Fruit fly (Drosophila melanogaster) whole organism, prepupa: ENCODE measurements around the gene CG4301.
A peak's percentile ranks its signal among the peaks of the same experiment; 100 is the strongest.

ENCODE experiments used
- Blimp-1 ChIP-seq: fragments of 200-800 bp; sonication (Bioruptor generic); optimal IDR thresholded peaks from 3 replicates; lab custom pipeline; 2017; ENCODE audit warnings: missing biosample characterization, missing genetic modification characterization, mild to moderate bottlenecking, moderate library complexity, missing genetic modification reagents
- CG10669 ChIP-seq: fragments of 200-800 bp; sonication (Bioruptor generic); optimal IDR thresholded peaks from 3 replicates; lab custom pipeline; 2018; ENCODE audit warnings: missing biosample characterization, mild to moderate bottlenecking, missing genetic modification characterization, moderate library complexity
- CG11762 ChIP-seq: fragments of 200-800 bp; sonication (Bioruptor generic); optimal IDR thresholded peaks from 3 replicates; lab custom pipeline; 2016; ENCODE audit warnings: missing biosample characterization, missing genetic modification characterization; ENCODE audit not compliant: insufficient read depth
- CG11902 ChIP-seq: fragments of 200-800 bp; sonication (Bioruptor generic); optimal IDR thresholded peaks from 3 replicates; lab custom pipeline; 2016; ENCODE audit warnings: missing biosample characterization, missing genetic modification characterization
- CG1621 ChIP-seq: fragments of 200-800 bp; sonication (Bioruptor generic); optimal IDR thresholded peaks from 3 replicates; lab custom pipeline; 2018; ENCODE audit warnings: missing biosample characterization, mild to moderate bottlenecking, missing genetic modification characterization
- CG3032 ChIP-seq: fragments of 200-800 bp; optimal IDR thresholded peaks from 2 replicates; lab custom pipeline; 2019; ENCODE audit warnings: missing biosample characterization, mild to moderate bottlenecking, missing genetic modification characterization, moderate library complexity
- CG31627 ChIP-seq: fragments of 200-800 bp; sonication (Bioruptor generic); optimal IDR thresholded peaks from 3 replicates; lab custom pipeline; 2016; ENCODE audit warnings: missing biosample characterization, missing genetic modification characterization
- CG32006 ChIP-seq: fragments of 200-800 bp; sonication (Bioruptor generic); optimal IDR thresholded peaks from 3 replicates; lab custom pipeline; 2017; ENCODE audit warnings: missing biosample characterization, mild to moderate bottlenecking, missing genetic modification characterization
- CG34406 ChIP-seq: fragments of 200-800 bp; sonication (Bioruptor generic); optimal IDR thresholded peaks from 3 replicates; lab custom pipeline; 2016; ENCODE audit warnings: missing biosample characterization, missing genetic modification characterization
- CG3919 ChIP-seq: fragments of 200-800 bp; sonication (Bioruptor generic); optimal IDR thresholded peaks from 3 replicates; lab custom pipeline; 2016; ENCODE audit warnings: missing biosample characterization, missing genetic modification characterization
- CG4318 ChIP-seq: fragments of 200-800 bp; sonication (Bioruptor generic); optimal IDR thresholded peaks from 3 replicates; lab custom pipeline; 2017; ENCODE audit warnings: missing biosample characterization, mild to moderate bottlenecking, missing genetic modification characterization
- CG6163 ChIP-seq: fragments of 200-800 bp; sonication (Bioruptor generic); IDR thresholded peaks from 3 replicates; pipeline ENCODE4 v1.3.6; 2022; ENCODE audit warnings: missing biosample characterization, missing genetic modification characterization
- CG6792 ChIP-seq: fragments of 200-800 bp; sonication (Bioruptor generic); optimal IDR thresholded peaks from 3 replicates; lab custom pipeline; 2016; ENCODE audit warnings: missing biosample characterization, missing genetic modification characterization
- CG6808 ChIP-seq: fragments of 200-800 bp; sonication (Bioruptor generic); optimal IDR thresholded peaks from 3 replicates; lab custom pipeline; 2017; ENCODE audit warnings: missing biosample characterization, missing genetic modification characterization, mild to moderate bottlenecking, moderate library complexity, missing genetic modification reagents
- CG6854 ChIP-seq: fragments of 200-800 bp; sonication (Bioruptor generic); optimal IDR thresholded peaks from 2 replicates; lab custom pipeline; 2017; ENCODE audit warnings: missing biosample characterization, mild to moderate bottlenecking, missing genetic modification characterization
- CG7368 ChIP-seq: fragments of 200-800 bp; sonication (Bioruptor generic); optimal IDR thresholded peaks from 3 replicates; lab custom pipeline; 2016; ENCODE audit warnings: missing biosample characterization, missing genetic modification characterization
- CG8119 ChIP-seq: fragments of 200-800 bp; sonication (Bioruptor generic); IDR thresholded peaks from 3 replicates; pipeline ENCODE4 v1.3.6; 2022; ENCODE audit warnings: missing biosample characterization, missing genetic modification characterization
- CG8632 ChIP-seq: fragments of 200-800 bp; sonication (Bioruptor generic); optimal IDR thresholded peaks from 3 replicates; lab custom pipeline; 2016; ENCODE audit warnings: missing biosample characterization, missing genetic modification characterization
- CG9139 ChIP-seq: fragments of 200-800 bp; sonication (Bioruptor generic); optimal IDR thresholded peaks from 3 replicates; lab custom pipeline; 2017; ENCODE audit warnings: missing biosample characterization, mild to moderate bottlenecking, missing genetic modification characterization
- Eip75B ChIP-seq: fragments of 200-800 bp; sonication (Bioruptor generic); optimal IDR thresholded peaks from 3 replicates; lab custom pipeline; 2016; ENCODE audit warnings: missing biosample characterization, missing genetic modification characterization
- Eip78C ChIP-seq: fragments of 200-800 bp; sonication (Bioruptor generic); peaks from one replicate; lab custom pipeline; 2016; ENCODE audit warnings: missing biosample characterization, missing genetic modification characterization
- Ets21C ChIP-seq: fragments of 200-800 bp; sonication (Bioruptor generic); optimal IDR thresholded peaks from 3 replicates; lab custom pipeline; 2016; ENCODE audit warnings: missing biosample characterization, missing genetic modification characterization
- Ets96B ChIP-seq: fragments of 200-800 bp; optimal IDR thresholded peaks from 2 replicates; lab custom pipeline; 2019; ENCODE audit warnings: missing biosample characterization, mild to moderate bottlenecking, missing genetic modification characterization, moderate library complexity
- Hr39 ChIP-seq: fragments of 200-800 bp; sonication (Bioruptor generic); optimal IDR thresholded peaks from 2 replicates; lab custom pipeline; 2016; ENCODE audit warnings: missing biosample characterization, missing genetic modification characterization
- Hr4 ChIP-seq: fragments of 200-800 bp; sonication (Bioruptor generic); optimal IDR thresholded peaks from 3 replicates; lab custom pipeline; 2016; ENCODE audit warnings: missing biosample characterization, missing genetic modification characterization
- Lpt ChIP-seq: fragments of 200-800 bp; sonication (Bioruptor generic); optimal IDR thresholded peaks from 3 replicates; lab custom pipeline; 2016; ENCODE audit warnings: missing biosample characterization, missing genetic modification characterization
- Met ChIP-seq: fragments of 200-800 bp; sonication (Bioruptor generic); optimal IDR thresholded peaks from 3 replicates; lab custom pipeline; 2016; ENCODE audit warnings: missing biosample characterization, missing genetic modification characterization
- OdsH ChIP-seq: fragments of 200-800 bp; sonication (Bioruptor generic); optimal IDR thresholded peaks from 3 replicates; lab custom pipeline; 2016; ENCODE audit warnings: missing biosample characterization, missing genetic modification characterization
- Smox ChIP-seq: fragments of 200-800 bp; sonication (Bioruptor generic); optimal IDR thresholded peaks from 3 replicates; lab custom pipeline; 2016; ENCODE audit warnings: missing biosample characterization, missing genetic modification characterization
- Sox102F ChIP-seq: fragments of 200-800 bp; sonication (Bioruptor generic); optimal IDR thresholded peaks from 2 replicates; lab custom pipeline; 2016; ENCODE audit warnings: missing biosample characterization, mild to moderate bottlenecking, missing genetic modification characterization
- Sox14 ChIP-seq: fragments of 200-800 bp; sonication (Bioruptor generic); optimal IDR thresholded peaks from 3 replicates; lab custom pipeline; 2016; ENCODE audit warnings: missing biosample characterization, missing genetic modification characterization
- Sox15 ChIP-seq: fragments of 200-800 bp; sonication (Bioruptor generic); optimal IDR thresholded peaks from 3 replicates; lab custom pipeline; 2016; ENCODE audit warnings: missing biosample characterization, missing genetic modification characterization
- achi ChIP-seq: fragments of 200-800 bp; sonication (Bioruptor generic); optimal IDR thresholded peaks from 3 replicates; lab custom pipeline; 2016; ENCODE audit warnings: missing biosample characterization, missing genetic modification characterization
- acj6 ChIP-seq: fragments of 200-800 bp; sonication (Bioruptor generic); optimal IDR thresholded peaks from 3 replicates; lab custom pipeline; 2016; ENCODE audit warnings: missing biosample characterization, missing genetic modification characterization
- dac ChIP-seq: fragments of 200-800 bp; sonication (Bioruptor generic); optimal IDR thresholded peaks from 2 replicates; lab custom pipeline; 2017; ENCODE audit warnings: missing biosample characterization, mild to moderate bottlenecking, missing genetic modification characterization
- eg ChIP-seq: fragments of 200-800 bp; sonication (Bioruptor generic); IDR thresholded peaks from 3 replicates; pipeline ENCODE4 v1.3.6; 2022; ENCODE audit warnings: missing biosample characterization, missing genetic modification characterization
- fd59A ChIP-seq: fragments of 200-800 bp; sonication (Bioruptor generic); optimal IDR thresholded peaks from 2 replicates; lab custom pipeline; 2017; ENCODE audit warnings: missing biosample characterization, mild to moderate bottlenecking, missing genetic modification characterization, missing genetic modification reagents
- fd85E ChIP-seq: fragments of 200-800 bp; sonication (Bioruptor generic); optimal IDR thresholded peaks from 3 replicates; lab custom pipeline; 2016; ENCODE audit warnings: missing biosample characterization, missing genetic modification characterization
- lz ChIP-seq: fragments of 200-800 bp; sonication (Bioruptor generic); optimal IDR thresholded peaks from 3 replicates; lab custom pipeline; 2016; ENCODE audit warnings: missing biosample characterization, missing genetic modification characterization
- net ChIP-seq: fragments of 200-800 bp; sonication (Bioruptor generic); optimal IDR thresholded peaks from 3 replicates; lab custom pipeline; 2016; ENCODE audit warnings: missing biosample characterization, missing genetic modification characterization
- pdm3 ChIP-seq: fragments of 200-800 bp; sonication (Bioruptor generic); optimal IDR thresholded peaks from 3 replicates; lab custom pipeline; 2016; ENCODE audit warnings: missing biosample characterization, missing genetic modification characterization
- salr ChIP-seq, 2 experiments: fragments of 200-800 bp; sonication (Bioruptor generic); optimal IDR thresholded peaks; 3 replicates each; lab custom pipeline; 2016 to 2018; ENCODE audit warnings: missing biosample characterization in 2 of 2, missing genetic modification characterization in 2 of 2, mild to moderate bottlenecking in 1 of 2
- spab ChIP-seq: fragments of 200-800 bp; sonication (Bioruptor generic); optimal IDR thresholded peaks from 2 replicates; lab custom pipeline; 2017; ENCODE audit warnings: missing biosample characterization, mild to moderate bottlenecking, missing genetic modification characterization, missing genetic modification reagents
- ss ChIP-seq, 2 experiments: fragments of 200-800 bp; sonication (Bioruptor generic); optimal IDR thresholded peaks; 2 replicates in 1 of 2; 3 replicates in 1 of 2; lab custom pipeline; 2017 to 2018; ENCODE audit warnings: mild to moderate bottlenecking in 2 of 2, missing biosample characterization in 2 of 2, missing genetic modification characterization in 2 of 2, moderate library complexity in 1 of 2
- svp ChIP-seq: fragments of 200-800 bp; sonication (Bioruptor generic); peaks from one replicate; lab custom pipeline; 2016; ENCODE audit warnings: missing biosample characterization, missing genetic modification characterization
- topi ChIP-seq: fragments of 200-800 bp; sonication (Bioruptor generic); optimal IDR thresholded peaks from 3 replicates; lab custom pipeline; 2016; ENCODE audit warnings: missing biosample characterization, missing genetic modification characterization
- vri ChIP-seq: fragments of 200-800 bp; sonication (Bioruptor generic); optimal IDR thresholded peaks from 3 replicates; lab custom pipeline; 2016; ENCODE audit warnings: missing biosample characterization, mild to moderate bottlenecking, missing genetic modification characterization

The CG4301 gene

DNA sequence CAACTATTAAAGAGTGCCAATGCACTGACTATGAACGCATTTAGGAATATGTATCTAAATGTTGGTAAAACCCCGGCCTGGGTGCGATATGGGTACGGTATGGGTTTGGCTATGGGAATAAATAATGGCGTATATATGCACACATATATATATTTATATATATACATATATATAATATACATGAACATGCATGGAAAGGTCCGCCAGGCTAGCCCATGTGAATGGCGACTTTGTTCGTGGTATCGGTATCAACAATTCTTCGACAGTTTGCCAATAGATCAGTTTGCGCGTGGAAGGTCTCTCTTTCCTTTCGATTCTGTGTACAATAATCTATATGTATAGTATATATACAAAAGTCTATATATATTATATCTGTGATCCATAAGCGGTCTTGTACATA, at the start of gene CG4301:
Gene CG4301 (plus strand): TSS at position 301 of the 400 bp plus-strand sequence.
- no peak for TF ChIP-seq CG1621 (tag; lab: Kevin White, UChicago)
- TF ChIP-seq Hr39 (GFP tag; lab: Kevin White, UChicago) = no peak
- no peak for TF ChIP-seq dac
- no peak for TF ChIP-seq CG6792 (GFP tag; lab: Kevin White, UChicago)
- TF ChIP-seq CG31627 = no peak
- TF ChIP-seq Sox14 = no peak
- TF ChIP-seq CG7368 (GFP tag; lab: Kevin White, UChicago) = no peak
- no peak for TF ChIP-seq eg (GFP tag; lab: Robert Waterston, UW)
- TF ChIP-seq OdsH (GFP tag; lab: Kevin White, UChicago) = no peak
- no peak for TF ChIP-seq vri (GFP tag; lab: Kevin White, UChicago)
- TF ChIP-seq Smox (GFP tag; lab: Kevin White, UChicago) = no peak
- TF ChIP-seq CG6854 = no peak
- TF ChIP-seq, all 60 proteins: peak for 0

DNA sequence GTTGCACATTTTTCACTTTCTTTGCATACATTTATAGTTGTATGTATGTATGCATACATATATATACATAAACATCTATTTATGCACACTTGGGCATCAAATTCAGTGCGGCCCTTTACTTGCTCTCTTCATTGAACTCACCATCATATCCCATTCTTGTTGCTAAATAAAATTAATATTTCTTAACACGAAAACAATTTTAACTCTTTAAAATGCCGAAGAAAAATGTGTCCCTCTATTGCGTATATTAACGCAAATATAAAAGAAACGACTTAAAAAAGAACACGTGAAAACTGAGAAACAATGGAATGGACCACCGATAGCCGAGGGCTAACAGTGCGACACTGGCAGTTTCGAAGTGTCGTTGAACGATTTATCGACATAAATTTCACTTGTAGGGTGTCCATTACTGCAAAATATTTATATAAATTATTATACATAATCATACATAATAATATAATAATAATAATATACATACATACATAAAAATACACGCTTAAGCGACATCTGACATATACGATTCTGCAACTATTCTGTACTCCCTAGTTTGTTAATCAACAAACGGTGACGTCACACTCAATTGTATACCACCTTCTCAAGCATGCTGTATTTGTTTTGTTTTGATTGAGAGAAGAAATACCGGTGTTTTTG, 46.5 kb upstream of the CG4301 start, which contains the start of the genes U2af50 and PIG-Q:
Gene U2af50 (minus strand): TSS at position 370 of the 651 bp plus-strand sequence.
Gene PIG-Q (plus strand): TSS at position 474 of the 651 bp plus-strand sequence.
- peak; percentile 62 for TF ChIP-seq vri (GFP tag; lab: Kevin White, UChicago)
- peak; percentile 84 for TF ChIP-seq CG6792 (GFP tag; lab: Kevin White, UChicago)
- TF ChIP-seq Met (GFP tag; lab: Kevin White, UChicago) = peak; percentile 80
- no peak for TF ChIP-seq CG3919 (GFP tag; lab: Kevin White, UChicago)
- TF ChIP-seq Eip78C = peak; percentile 92
- TF ChIP-seq CG4318 (GFP tag; lab: Kevin White, UChicago) = peak; percentile 85
- no peak for TF ChIP-seq CG6808
- TF ChIP-seq CG6854 = peak; percentile 83
- TF ChIP-seq Sox102F (GFP tag; lab: Kevin White, UChicago) = no peak
- peak; percentile 93 for TF ChIP-seq CG3032
- TF ChIP-seq net (GFP tag; lab: Kevin White, UChicago) = no peak
- no peak for TF ChIP-seq CG6163 (GFP tag; lab: Robert Waterston, UW)
- no peak for TF ChIP-seq ss (GFP tag; optimal IDR thresholded peaks at IDR 0.05; lab: Kevin White, UChicago)
- TF ChIP-seq eg (GFP tag; lab: Robert Waterston, UW) = no peak
- TF ChIP-seq lz (GFP tag; lab: Kevin White, UChicago) = peak; percentile 80
- TF ChIP-seq CG8632 = peak; percentile 90
- TF ChIP-seq CG32006 = peak; percentile 93
- TF ChIP-seq CG9139 (GFP tag; lab: Kevin White, UChicago) = peak; percentile 86
- TF ChIP-seq fd59A (GFP tag; lab: Kevin White, UChicago) = no peak
- peak; percentile 84 for TF ChIP-seq Sox15 (GFP tag; lab: Kevin White, UChicago)
- peak; percentile 94 for TF ChIP-seq CG34406 (GFP tag; lab: Kevin White, UChicago)
- TF ChIP-seq Sox14 = peak; percentile 74
- TF ChIP-seq Ets96B = peak; percentile 91
- TF ChIP-seq CG11762 = peak; percentile 86
- TF ChIP-seq salr (GFP tag; optimal IDR thresholded peaks at IDR 0.05; lab: Kevin White, UChicago) = no peak
- peak; percentile 84 for TF ChIP-seq Lpt (GFP tag; lab: Kevin White, UChicago)
- no peak for TF ChIP-seq topi (GFP tag; lab: Kevin White, UChicago)
- TF ChIP-seq pdm3 (GFP tag; lab: Kevin White, UChicago) = peak; percentile 81
- TF ChIP-seq CG8119 (GFP tag; lab: Robert Waterston, UW) = no peak; the same call in none of the 3 replicates
- no peak for TF ChIP-seq Smox (GFP tag; lab: Kevin White, UChicago)
- peak; percentile 90 for TF ChIP-seq acj6 (GFP tag; lab: Kevin White, UChicago)
- TF ChIP-seq Eip75B (GFP tag; lab: Kevin White, UChicago) = no peak
- TF ChIP-seq CG10669 (GFP tag; lab: Kevin White, UChicago) = peak; percentile 89
- peak; percentile 65 for TF ChIP-seq Blimp-1 (GFP tag; lab: Kevin White, UChicago)
- TF ChIP-seq CG1621 (tag; lab: Kevin White, UChicago) = peak; percentile 82
- peak; percentile 79 for TF ChIP-seq Hr4 (GFP tag; lab: Kevin White, UChicago)
- peak; percentile 66 for TF ChIP-seq Ets21C (GFP tag; lab: Kevin White, UChicago)
- TF ChIP-seq dac = peak; percentile 82
- no peak for TF ChIP-seq svp (GFP tag; lab: Kevin White, UChicago)
- peak; percentile 93 for TF ChIP-seq achi (GFP tag; lab: Kevin White, UChicago)
- TF ChIP-seq fd85E (GFP tag; lab: Kevin White, UChicago) = no peak
- no peak for TF ChIP-seq spab (GFP tag; lab: Kevin White, UChicago)
- peak; percentile 75 for TF ChIP-seq Hr39 (GFP tag; lab: Kevin White, UChicago)
- TF ChIP-seq CG31627 = peak; percentile 75
- peak; percentile 79 for TF ChIP-seq CG11902 (GFP tag; lab: Kevin White, UChicago)
- TF ChIP-seq OdsH (GFP tag; lab: Kevin White, UChicago) = peak; percentile 90
